Fruit fly (Drosophila melanogaster): ENCODE results near the gene CG6707.

The CG6707 gene

dm6 chr3L:9898355-9898754 is at the start of gene CG6707, which contains the start of gene CG46387 (continued):
- TF ChIP-seq CHES-1-like (GFP tag; optimal IDR thresholded peaks at IDR 0.05), result no peak
- TF ChIP-seq CoRest (tag; optimal IDR thresholded peaks at IDR 0.05), result peak; percentile 26
- no peak for TF ChIP-seq H15 (GFP tag; IDR thresholded peaks at IDR 0.05)
- TF ChIP-seq YL-1 (GFP tag; optimal IDR thresholded peaks at IDR 0.05), result peak; percentile 58
- peak; percentile 74 for TF ChIP-seq HmgZ (tag; optimal IDR thresholded peaks at IDR 0.05)
- TF ChIP-seq ara (GFP tag; IDR thresholded peaks at IDR 0.05), result 0 out of 2 replicates have a peak, but pooled peaks have one; percentile 25
- TF ChIP-seq Oli (tag; optimal IDR thresholded peaks at IDR 0.05), result no peak
- TF ChIP-seq Bgb (GFP tag; IDR thresholded peaks at IDR 0.05; ENCODE audit: partially characterized antibody), result peak; percentile 44; the same call in 1 of the 2 replicates
- no peak for TF ChIP-seq eve (GFP tag; optimal IDR thresholded peaks at IDR 0.05)
- TF ChIP-seq gsb (GFP tag; IDR thresholded peaks at IDR 0.05), result no peak
- TF ChIP-seq CG3726 (GFP tag; IDR thresholded peaks at IDR 0.05), result no peak
- peak; percentile 54 for TF ChIP-seq knrl (GFP tag; IDR thresholded peaks at IDR 0.05; ENCODE audit: partially characterized antibody)
- no peak for TF ChIP-seq CG10147 (GFP tag; optimal IDR thresholded peaks at IDR 0.05)
- TF ChIP-seq pzg (GFP tag; optimal IDR thresholded peaks at IDR 0.05), result peak; percentile 91
- TF ChIP-seq mld (GFP tag; IDR thresholded peaks at IDR 0.05; ENCODE audit: partially characterized antibody), result no peak
- no peak for TF ChIP-seq Camta (GFP tag; optimal IDR thresholded peaks at IDR 0.05)
- no peak for TF ChIP-seq CG4424 (GFP tag; optimal IDR thresholded peaks at IDR 0.05)
- TF ChIP-seq wor (GFP tag; IDR thresholded peaks at IDR 0.05), result no peak
- TF ChIP-seq NFAT (GFP tag; IDR thresholded peaks at IDR 0.05), result peak; percentile 62
- no peak for TF ChIP-seq CG18476 (GFP tag; optimal IDR thresholded peaks at IDR 0.05)
- peak; percentile 8 for TF ChIP-seq gro (GFP tag; optimal IDR thresholded peaks at IDR 0.05)
- TF ChIP-seq CG12391 (tag; optimal IDR thresholded peaks at IDR 0.05), result no peak
- peak; percentile 23 for TF ChIP-seq sens (GFP tag)
- no peak for TF ChIP-seq CG32772 (GFP tag; IDR thresholded peaks at IDR 0.05)
- TF ChIP-seq CG3281 (GFP tag; optimal IDR thresholded peaks at IDR 0.05), result no peak
- peak; percentile 53 for TF ChIP-seq dm (GFP tag; optimal IDR thresholded peaks at IDR 0.05)
- peak; percentile 61 for TF ChIP-seq slbo (GFP tag; IDR thresholded peaks at IDR 0.05)
- no peak for TF ChIP-seq dimm (GFP tag; IDR thresholded peaks at IDR 0.05)
- no peak for TF ChIP-seq Ssrp (tag; optimal IDR thresholded peaks at IDR 0.05)
- TF ChIP-seq sob (GFP tag; IDR thresholded peaks at IDR 0.05), result peak; percentile 38; the same call in 1 of the 2 replicates
- TF ChIP-seq nmo (GFP tag; optimal IDR thresholded peaks at IDR 0.05), result peak; percentile 32
- peak; percentile 25; the same call in 1 of the 4 replicates for TF ChIP-seq Gug (GFP tag; IDR thresholded peaks at IDR 0.05)
- TF ChIP-seq CG30020 (tag; optimal IDR thresholded peaks at IDR 0.05), result peak; percentile 21
- no peak for TF ChIP-seq Mes4 (GFP tag; optimal IDR thresholded peaks at IDR 0.05)
- no peak for TF ChIP-seq CG17568 (GFP tag; optimal IDR thresholded peaks at IDR 0.05)
- no peak for TF ChIP-seq Atf6 (GFP tag; IDR thresholded peaks at IDR 0.05)
- TF ChIP-seq schlank (tag; optimal IDR thresholded peaks at IDR 0.05), result no peak
- peak; percentile 4 for TF ChIP-seq CG9817 (tag; optimal IDR thresholded peaks at IDR 0.05)
- TF ChIP-seq CG12299 (tag; optimal IDR thresholded peaks at IDR 0.05), result no peak
- TF ChIP-seq shn (GFP tag; optimal IDR thresholded peaks at IDR 0.05), result peak; percentile 43
- peak; percentile 33 for TF ChIP-seq trem (tag; optimal IDR thresholded peaks at IDR 0.05)
- peak; percentile 64 for TF ChIP-seq CG12659 (GFP tag; optimal IDR thresholded peaks at IDR 0.05)
- no peak for TF ChIP-seq Hr78 (GFP tag; optimal IDR thresholded peaks at IDR 0.05)
- no peak for TF ChIP-seq CG8089 (GFP tag; optimal IDR thresholded peaks at IDR 0.05)
- peak; percentile 25; the same call in 1 of the 2 replicates for TF ChIP-seq CG13287 (GFP tag; IDR thresholded peaks at IDR 0.05; ENCODE audit: partially characterized antibody)
- peak; percentile 47 for TF ChIP-seq CG13624 (GFP tag; optimal IDR thresholded peaks at IDR 0.05)
- no peak for TF ChIP-seq Dip2 (GFP tag; IDR thresholded peaks at IDR 0.05)
- TF ChIP-seq her (GFP tag; optimal IDR thresholded peaks at IDR 0.05), result no peak
- TF ChIP-seq chm (GFP tag; IDR thresholded peaks at IDR 0.05), result 0 out of 2 replicates have a peak, but pooled peaks have one; percentile 30
- TF ChIP-seq CG16863 (GFP tag; optimal IDR thresholded peaks at IDR 0.05), result no peak
- peak; percentile 52 for TF ChIP-seq Dp (GFP tag; optimal IDR thresholded peaks at IDR 0.05)

All from whole organism, embryonic.